Worm (Caenorhabditis elegans) whole organism, mixed stage, embryonic: ENCODE measurements around the gene mig-39.

Experiments
- bed-3 ChIP-seq: fragments of 200-800 bp; sonication (Bioruptor generic); optimal IDR thresholded peaks from 3 replicates; lab custom pipeline; 2018; ENCODE audit warnings: mild to moderate bottlenecking, missing genetic modification characterization, moderate library complexity, missing compliant biosample characterization
- blmp-1 ChIP-seq: fragments of 150-350 bp; optimal IDR thresholded peaks from 2 replicates; lab custom pipeline; 2014; ENCODE audit warnings: missing biosample characterization, missing genetic modification characterization
- ceh-39 ChIP-seq: fragments of 150-350 bp; optimal IDR thresholded peaks from 2 replicates; lab custom pipeline; 2014; ENCODE audit warnings: missing biosample characterization, missing genetic modification characterization
- ceh-43 ChIP-seq: fragments of 200-800 bp; sonication (Bioruptor generic); optimal IDR thresholded peaks from 2 replicates; lab custom pipeline; 2018; ENCODE audit warnings: mild to moderate bottlenecking, missing genetic modification characterization, moderate library complexity, missing compliant biosample characterization
- ceh-83 ChIP-seq: fragments of 200-800 bp; sonication (Bioruptor generic); optimal IDR thresholded peaks from 2 replicates; lab custom pipeline; 2018; ENCODE audit warnings: mild to moderate bottlenecking, missing genetic modification characterization, missing compliant biosample characterization
- ces-1 ChIP-seq: fragments of 150-350 bp; optimal IDR thresholded peaks from 2 replicates; lab custom pipeline; 2014; ENCODE audit warnings: missing biosample characterization, missing genetic modification reagents, missing genetic modification characterization
- cnd-1 ChIP-seq: fragments of 200-800 bp; sonication (Bioruptor generic); optimal IDR thresholded peaks from 2 replicates; lab custom pipeline; 2018; ENCODE audit warnings: mild to moderate bottlenecking, missing genetic modification characterization, missing compliant biosample characterization
- drap-1 ChIP-seq: fragments of 200-800 bp; sonication (Bioruptor generic); optimal IDR thresholded peaks from 3 replicates; lab custom pipeline; 2018; ENCODE audit warnings: mild to moderate bottlenecking, missing genetic modification characterization, missing compliant biosample characterization
- elt-1 ChIP-seq: sonication (generic microtip); optimal IDR thresholded peaks from 2 replicates; lab custom pipeline; 2017; ENCODE audit warnings: missing genetic modification characterization, mild to moderate bottlenecking, missing compliant biosample characterization, antibody characterized with exemption, moderate library complexity, borderline replicate concordance; ENCODE audit not compliant: insufficient read depth
- elt-3 ChIP-seq: fragments of 150-350 bp; optimal IDR thresholded peaks from 2 replicates; lab custom pipeline; 2014; ENCODE audit warnings: missing biosample characterization, missing genetic modification characterization
- flh-1 ChIP-seq: fragments of 200-800 bp; sonication (Bioruptor generic); optimal IDR thresholded peaks from 2 replicates; lab custom pipeline; 2018; ENCODE audit warnings: mild to moderate bottlenecking, missing genetic modification characterization, moderate library complexity, missing compliant biosample characterization
- hlh-1 ChIP-seq: fragments of 150-350 bp; optimal IDR thresholded peaks from 2 replicates; lab custom pipeline; 2014; ENCODE audit warnings: missing biosample characterization, missing genetic modification reagents, missing genetic modification characterization
- lin-13 ChIP-seq: fragments of 150-350 bp; optimal IDR thresholded peaks from 2 replicates; lab custom pipeline; 2014; ENCODE audit warnings: missing biosample characterization, missing genetic modification characterization
- lin-32 ChIP-seq: fragments of 200-800 bp; sonication (Bioruptor generic); optimal IDR thresholded peaks from 2 replicates; lab custom pipeline; 2018; ENCODE audit warnings: mild to moderate bottlenecking, missing genetic modification characterization, missing compliant biosample characterization
- lsy-2 ChIP-seq: fragments of 150-350 bp; optimal IDR thresholded peaks from 2 replicates; lab custom pipeline; 2014; ENCODE audit warnings: missing biosample characterization, missing genetic modification characterization
- mab-5 ChIP-seq: fragments of 150-350 bp; optimal IDR thresholded peaks from 2 replicates; lab custom pipeline; 2014; ENCODE audit warnings: missing biosample characterization, missing genetic modification characterization
- mep-1 ChIP-seq: fragments of 150-350 bp; optimal IDR thresholded peaks from 2 replicates; lab custom pipeline; 2017; ENCODE audit warnings: missing biosample characterization, missing genetic modification reagents, missing genetic modification characterization, inconsistent platforms
- mls-2 ChIP-seq: sonication (generic microtip); optimal IDR thresholded peaks from 2 replicates; lab custom pipeline; 2016; ENCODE audit warnings: mild to moderate bottlenecking, missing genetic modification characterization, moderate library complexity, missing compliant biosample characterization
- nhr-12 ChIP-seq: fragments of 150-350 bp; optimal IDR thresholded peaks from 2 replicates; lab custom pipeline; 2014; ENCODE audit warnings: missing biosample characterization, missing genetic modification characterization
- nhr-2 ChIP-seq: fragments of 150-350 bp; optimal IDR thresholded peaks from 2 replicates; lab custom pipeline; 2014; ENCODE audit warnings: missing biosample characterization, missing genetic modification characterization
- nhr-237 ChIP-seq: fragments of 150-350 bp; optimal IDR thresholded peaks from 2 replicates; lab custom pipeline; 2014; ENCODE audit warnings: missing biosample characterization, missing genetic modification characterization
- nhr-28 ChIP-seq: fragments of 150-350 bp; optimal IDR thresholded peaks from 2 replicates; lab custom pipeline; 2014; ENCODE audit warnings: missing biosample characterization, missing genetic modification characterization
- nhr-76 ChIP-seq: sonication (generic microtip); optimal IDR thresholded peaks from 2 replicates; lab custom pipeline; 2017; ENCODE audit warnings: missing biosample characterization, missing genetic modification characterization
- pha-4 ChIP-seq: fragments of 150-350 bp; optimal IDR thresholded peaks from 2 replicates; lab custom pipeline; 2018; ENCODE audit warnings: missing biosample characterization, missing genetic modification reagents, missing genetic modification characterization
- sem-2 ChIP-seq: fragments of 200-800 bp; sonication (Bioruptor generic); optimal IDR thresholded peaks from 2 replicates; lab custom pipeline; 2018; ENCODE audit warnings: mild to moderate bottlenecking, missing genetic modification characterization, missing compliant biosample characterization
- snpc-4 ChIP-seq: fragments of 150-350 bp; optimal IDR thresholded peaks from 2 replicates; lab custom pipeline; 2014; ENCODE audit warnings: missing biosample characterization, missing genetic modification characterization
- sptf-1 ChIP-seq: sonication (generic microtip); optimal IDR thresholded peaks from 2 replicates; lab custom pipeline; 2017; ENCODE audit warnings: mild to moderate bottlenecking, missing genetic modification characterization, moderate library complexity, missing compliant biosample characterization
- tbx-8 ChIP-seq: fragments of 200-800 bp; sonication (Bioruptor generic); optimal IDR thresholded peaks from 2 replicates; lab custom pipeline; 2018; ENCODE audit warnings: mild to moderate bottlenecking, missing genetic modification characterization, moderate library complexity, missing compliant biosample characterization
- unc-120 ChIP-seq: sonication (generic microtip); optimal IDR thresholded peaks from 2 replicates; lab custom pipeline; 2017; ENCODE audit warnings: missing genetic modification characterization, missing compliant biosample characterization; ENCODE audit not compliant: poor library complexity, severe bottlenecking
- unc-39 ChIP-seq: fragments of 150-350 bp; optimal IDR thresholded peaks from 2 replicates; lab custom pipeline; 2014; ENCODE audit warnings: missing biosample characterization, missing genetic modification characterization
- unc-62 ChIP-seq: fragments of 150-350 bp; optimal IDR thresholded peaks from 2 replicates; lab custom pipeline; 2014; ENCODE audit warnings: missing biosample characterization, missing genetic modification reagents, missing genetic modification characterization
- ztf-11 ChIP-seq: fragments of 150-350 bp; optimal IDR thresholded peaks from 2 replicates; lab custom pipeline; 2014; ENCODE audit warnings: missing biosample characterization, missing genetic modification characterization

The mig-39 gene

DNA sequence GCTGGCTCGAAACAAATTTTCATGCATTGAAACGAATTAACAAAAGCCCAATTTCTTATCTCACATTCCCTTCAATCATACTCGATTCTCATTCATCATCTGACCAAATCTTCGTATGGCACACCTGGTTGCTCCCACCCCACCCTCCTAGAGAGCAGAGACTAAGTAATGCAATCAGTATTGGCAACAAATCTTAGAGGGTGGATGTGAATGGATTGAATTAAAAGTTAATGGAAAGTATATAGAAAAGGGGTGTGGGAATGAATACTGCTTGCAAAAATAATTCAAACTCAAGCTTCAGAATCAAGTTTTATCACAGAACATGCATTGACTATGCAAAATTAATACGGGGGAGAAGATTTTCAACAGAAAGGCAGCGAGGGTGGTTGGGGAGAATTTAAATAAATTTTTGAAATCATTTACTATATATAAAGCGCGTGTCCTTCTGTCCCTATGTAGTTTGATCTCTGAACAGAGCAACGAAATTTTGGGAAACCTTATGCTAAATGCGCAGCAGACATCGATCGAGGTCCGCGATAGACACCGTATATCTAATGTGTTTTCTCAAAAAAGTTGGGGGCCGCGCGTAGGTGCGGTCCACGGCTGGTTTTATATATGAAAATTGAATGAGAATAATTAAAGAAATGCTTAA, 28.9 kb upstream of the mig-39 start:
- no peak for TF ChIP-seq ztf-11 (tag; lab: Kevin White, UChicago)
- peak; percentile 63 for TF ChIP-seq ces-1 (GFP tag; lab: Kevin White, UChicago)
- no peak for TF ChIP-seq nhr-28 (tag; lab: Kevin White, UChicago)
- no peak for TF ChIP-seq ceh-39 (tag; lab: Kevin White, UChicago)
- TF ChIP-seq, all 35 proteins: peak for 1

DNA sequence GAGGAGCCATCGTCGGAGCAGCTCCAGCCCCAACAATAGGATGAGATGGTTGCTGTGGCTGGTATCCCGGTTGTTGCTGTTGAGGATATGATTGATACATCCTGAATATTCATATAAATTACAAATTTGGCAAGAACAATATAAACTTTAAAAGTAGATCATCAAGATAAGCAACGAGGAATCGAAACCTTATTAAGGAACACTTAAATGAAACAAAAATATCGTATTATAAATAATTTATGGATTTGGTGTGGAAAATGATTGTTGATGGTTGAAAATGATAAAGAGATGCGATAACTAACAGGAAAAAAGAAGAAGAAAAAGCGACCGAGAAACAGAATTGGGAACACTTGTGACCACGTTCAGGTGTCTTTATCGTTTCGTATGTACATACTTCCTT, 27.5 kb upstream of the mig-39 start, which contains the start of gene pqn-96:
TSS of gene pqn-96 (minus strand) at position 101 of the 400 bp plus-strand sequence.
- TF ChIP-seq nhr-237 = no peak
- no peak for TF ChIP-seq cnd-1 (tag; lab: Kevin White, UChicago)
- no peak for TF ChIP-seq lsy-2 (tag; lab: Kevin White, UChicago)
- TF ChIP-seq unc-120 = no peak
- no peak for TF ChIP-seq unc-62 (GFP tag; lab: Kevin White, UChicago)
- TF ChIP-seq nhr-2 (tag; lab: Kevin White, UChicago) = no peak
- no peak for TF ChIP-seq elt-3 (tag; lab: Kevin White, UChicago)
- no peak for TF ChIP-seq lin-32
- no peak for TF ChIP-seq nhr-28 (tag; lab: Kevin White, UChicago)
- no peak for TF ChIP-seq mls-2 (tag; lab: Kevin White, UChicago)
- no peak for TF ChIP-seq mep-1
- no peak for TF ChIP-seq ces-1 (GFP tag; lab: Kevin White, UChicago)
- no peak for TF ChIP-seq ceh-39 (tag; lab: Kevin White, UChicago)
- TF ChIP-seq tbx-8 (GFP tag; lab: Kevin White, UChicago) = no peak
- no peak for TF ChIP-seq ceh-43 (GFP tag; lab: Kevin White, UChicago)
- TF ChIP-seq pha-4 = no peak
- TF ChIP-seq hlh-1 (tag; lab: Kevin White, UChicago) = no peak
- no peak for TF ChIP-seq blmp-1 (tag; lab: Kevin White, UChicago)
- no peak for TF ChIP-seq nhr-76

DNA sequence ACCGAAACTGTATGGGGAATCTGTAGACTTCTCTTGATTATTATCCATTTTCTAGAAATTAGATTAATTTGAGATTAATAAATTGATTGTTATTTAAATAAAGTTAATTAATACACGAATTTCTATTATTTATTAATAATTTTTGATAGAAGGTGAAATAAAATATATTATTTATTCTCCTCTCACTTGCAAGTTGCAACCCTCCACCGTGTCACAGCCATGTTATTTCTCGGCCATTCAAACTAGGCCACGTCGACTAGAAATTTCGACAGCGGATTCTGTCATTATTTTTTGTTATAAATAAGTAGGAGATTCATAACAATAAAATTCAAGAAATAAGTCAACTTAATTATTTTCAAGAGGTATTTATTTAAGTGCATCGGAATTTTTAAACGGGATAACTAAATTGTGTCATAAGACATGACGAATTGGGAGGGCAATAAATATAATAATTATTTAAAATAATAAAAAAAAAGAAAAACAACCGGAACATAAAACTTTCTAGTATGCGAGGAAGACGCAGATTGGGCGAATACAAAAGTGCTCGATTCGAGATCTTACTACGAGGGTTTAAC, 23.2 kb upstream of the mig-39 start, which contains the start of gene ufbp-1:
TSS of gene ufbp-1 (minus strand) at position 51 of the 575 bp plus-strand sequence.
- TF ChIP-seq lsy-2 (tag; lab: Kevin White, UChicago) (peak; percentile 12), elt-1 (tag; lab: Kevin White, UChicago) (no peak)

DNA sequence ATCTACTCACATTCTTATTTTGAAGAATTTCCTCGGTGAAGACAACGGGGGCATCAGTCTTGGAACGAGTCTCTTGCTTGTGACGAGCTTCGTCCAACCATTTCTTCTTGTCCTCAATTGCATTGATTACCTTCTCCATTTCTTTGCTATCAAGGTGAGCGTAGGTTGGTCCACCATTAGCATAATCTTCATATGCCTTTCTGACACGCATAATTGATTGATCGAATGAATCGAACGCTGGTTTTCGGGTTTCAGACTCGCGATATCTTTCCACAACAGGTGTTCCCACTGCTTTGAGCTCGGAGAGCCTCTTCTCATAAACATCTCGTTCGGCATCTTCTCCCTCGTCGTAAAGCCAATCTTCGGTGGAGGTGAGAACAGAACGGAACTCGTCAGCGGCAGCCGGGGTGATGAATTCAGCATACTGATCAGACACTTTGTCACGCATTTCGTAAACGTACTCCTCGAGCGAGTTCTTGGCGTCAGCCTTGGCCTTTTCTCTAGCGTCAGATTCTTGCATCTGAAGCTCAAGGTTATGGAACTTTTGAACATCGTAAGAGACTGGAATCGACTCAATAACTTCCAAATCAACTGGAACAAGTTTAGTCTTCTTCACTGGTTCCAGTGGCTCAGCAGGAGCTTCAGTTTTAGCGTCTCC, 22.3 kb upstream of the mig-39 start:
- TF ChIP-seq lsy-2 (tag; lab: Kevin White, UChicago) (no peak), nhr-12 (tag; lab: Kevin White, UChicago) (no peak), blmp-1 (tag; lab: Kevin White, UChicago) (no peak), flh-1 (GFP tag; lab: Kevin White, UChicago) (no peak), elt-1 (tag; lab: Kevin White, UChicago) (no peak), nhr-2 (tag; lab: Kevin White, UChicago) (no peak), unc-39 (tag; lab: Kevin White, UChicago) (no peak), ces-1 (GFP tag; lab: Kevin White, UChicago) (no peak), tbx-8 (GFP tag; lab: Kevin White, UChicago) (no peak), pha-4 (no peak), sptf-1 (no peak), nhr-76 (no peak), ztf-11 (tag; lab: Kevin White, UChicago) (no peak), mab-5 (no peak), bed-3 (GFP tag; lab: Kevin White, UChicago) (no peak), cnd-1 (tag; lab: Kevin White, UChicago) (no peak), ceh-83 (GFP tag; lab: Kevin White, UChicago) (no peak)

DNA sequence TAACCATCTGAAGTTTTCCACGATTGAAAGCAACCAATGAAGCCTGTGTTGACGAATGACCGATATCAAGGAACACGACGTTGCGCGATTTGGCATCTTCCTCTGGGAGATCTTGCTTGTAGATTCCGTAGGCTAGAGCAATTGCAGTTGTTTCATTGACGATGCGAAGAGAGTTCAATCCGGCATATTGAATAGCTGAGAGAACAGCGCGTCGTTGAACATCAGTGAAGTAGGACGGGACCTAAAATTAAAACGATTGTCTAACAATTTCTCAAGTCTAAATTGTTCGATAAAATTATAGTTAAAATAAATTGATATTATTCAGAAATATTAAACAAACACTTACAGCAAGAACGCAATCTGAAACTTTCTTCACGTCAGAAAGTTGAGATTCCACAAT, 20.8 kb upstream of the mig-39 start:
- TF ChIP-seq blmp-1 (tag; lab: Kevin White, UChicago) (no peak), nhr-2 (tag; lab: Kevin White, UChicago) (no peak), nhr-76 (no peak), unc-62 (GFP tag; lab: Kevin White, UChicago) (no peak), sptf-1 (no peak), nhr-28 (tag; lab: Kevin White, UChicago) (no peak), elt-3 (tag; lab: Kevin White, UChicago) (no peak), mab-5 (no peak), pha-4 (no peak), unc-39 (tag; lab: Kevin White, UChicago) (no peak), ceh-83 (GFP tag; lab: Kevin White, UChicago) (no peak), nhr-12 (tag; lab: Kevin White, UChicago) (no peak), mls-2 (tag; lab: Kevin White, UChicago) (no peak), ceh-39 (tag; lab: Kevin White, UChicago) (no peak), lin-13 (tag; lab: Kevin White, UChicago) (no peak), snpc-4 (tag; lab: Kevin White, UChicago) (no peak), nhr-237 (no peak), sem-2 (GFP tag; lab: Kevin White, UChicago) (no peak), elt-1 (tag; lab: Kevin White, UChicago) (no peak), drap-1 (GFP tag; lab: Kevin White, UChicago) (no peak)
- TF ChIP-seq, all 35 proteins: peak for 0
